Fruit fly (Drosophila melanogaster) Kc167 (cell line): ENCODE results near the gene SNRPG.

Source experiments
- Sin3A ChIP-seq: fragments of >200 bp; optimal IDR thresholded peaks from 2 replicates; lab custom pipeline; 2018; ENCODE audit warnings: missing external identifiers
- h ChIP-seq: fragments of >200 bp; optimal IDR thresholded peaks from 3 replicates; lab custom pipeline; 2018; ENCODE audit warnings: missing external identifiers
- insv ChIP-seq: fragments of >200 bp; optimal IDR thresholded peaks from 3 replicates; lab custom pipeline; 2018; ENCODE audit warnings: missing external identifiers

dm6 chrX:16632135-16632534 is 8.1 kb downstream of the SNRPG start, which contains the start of gene CG9777:
- no peak for TF ChIP-seq Sin3A
- no peak for TF ChIP-seq insv (lab: Kevin White, UChicago)
- TF ChIP-seq h (lab: Kevin White, UChicago) = no peak
